Fruit fly (Drosophila melanogaster) whole organism, wandering third instar larva: Measurements from ENCODE around the gene Cyp4c3.

Source experiments
- fru ChIP-seq: fragments of 200-800 bp; sonication (Bioruptor generic); optimal IDR thresholded peaks from 3 replicates; lab custom pipeline; 2016; ENCODE audit warnings: missing biosample characterization, mild to moderate bottlenecking, missing genetic modification characterization
- jim ChIP-seq: fragments of 175-275, 200-325 bp; sonication (Bioruptor generic); optimal IDR thresholded peaks from 2 replicates; lab custom pipeline; 2016; ENCODE audit warnings: missing biosample characterization, mild to moderate bottlenecking, missing genetic modification characterization
- pan ChIP-seq: fragments of >200 bp; optimal IDR thresholded peaks from 2 replicates; lab custom pipeline; 2017
- psq ChIP-seq: fragments of 200-800 bp; sonication (Bioruptor generic); optimal IDR thresholded peaks from 3 replicates; lab custom pipeline; 2017; ENCODE audit warnings: missing biosample characterization, mild to moderate bottlenecking, missing genetic modification characterization, moderate library complexity

DNA sequence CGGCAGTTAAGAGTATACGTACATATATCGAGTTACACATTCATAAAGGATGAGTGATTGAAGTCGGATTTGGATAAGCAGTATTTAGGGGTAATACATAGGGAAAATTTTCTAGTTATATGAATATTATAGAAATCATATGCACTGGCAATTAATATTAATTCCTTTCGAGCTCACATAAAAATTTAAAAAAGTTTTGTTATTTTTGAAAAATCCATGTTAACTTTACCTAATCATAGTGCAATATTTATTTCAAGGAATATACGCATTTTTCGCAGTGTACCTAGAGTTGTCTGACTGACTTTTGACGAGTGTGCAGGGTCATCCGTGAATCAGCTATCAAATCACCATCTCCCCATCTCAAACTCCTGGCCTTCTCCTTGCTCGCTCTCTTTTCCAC, 29.4 kb upstream of the Cyp4c3 start:
- TF ChIP-seq psq (GFP tag; lab: Kevin White, UChicago) = no peak
- TF ChIP-seq pan (lab: Kevin White, UChicago) = no peak
- no peak for TF ChIP-seq fru
- no peak for TF ChIP-seq jim (GFP tag; lab: Kevin White, UChicago)
